Fruit fly (Drosophila melanogaster) whole organism, embryonic: ENCODE results near the gene Send1.

Source experiments
- Bdp1 ChIP-seq: fragments of 200-800 bp; sonication (Bioruptor generic); optimal IDR thresholded peaks from 3 replicates; lab custom pipeline; 2016; ENCODE audit warnings: missing biosample characterization, missing genetic modification characterization
- Blimp-1 ChIP-seq: fragments of 200-800 bp; sonication (Bioruptor generic); optimal IDR thresholded peaks from 3 replicates; lab custom pipeline; 2018; ENCODE audit warnings: missing biosample characterization, missing genetic modification characterization, mild to moderate bottlenecking, moderate library complexity, missing genetic modification reagents
- CG12071 ChIP-seq: fragments of 200-800 bp; sonication (Bioruptor generic); optimal IDR thresholded peaks from 3 replicates; lab custom pipeline; 2018; ENCODE audit warnings: missing biosample characterization, mild to moderate bottlenecking, missing genetic modification characterization
- CG12155 ChIP-seq: fragments of 200-800 bp; sonication (Bioruptor generic); optimal IDR thresholded peaks from 3 replicates; lab custom pipeline; 2016; ENCODE audit warnings: missing biosample characterization, missing genetic modification characterization
- CG15073 ChIP-seq: fragments of 200-800 bp; sonication (Bioruptor generic); optimal IDR thresholded peaks from 2 replicates; lab custom pipeline; 2016; ENCODE audit warnings: missing biosample characterization, missing genetic modification characterization
- CG17829 ChIP-seq: fragments of 200-800 bp; optimal IDR thresholded peaks from 2 replicates; lab custom pipeline; 2019; ENCODE audit warnings: missing biosample characterization, mild to moderate bottlenecking, missing genetic modification characterization, moderate library complexity
- CG18619 ChIP-seq: fragments of 200-800 bp; sonication (Bioruptor generic); optimal IDR thresholded peaks from 3 replicates; lab custom pipeline; 2017; ENCODE audit warnings: missing biosample characterization, mild to moderate bottlenecking, missing genetic modification characterization
- CG2120 ChIP-seq: fragments of 200-800 bp; sonication (Bioruptor generic); optimal IDR thresholded peaks from 3 replicates; lab custom pipeline; 2016; ENCODE audit warnings: missing biosample characterization, missing genetic modification characterization
- CG31388 ChIP-seq: fragments of 200-800 bp; sonication (Bioruptor generic); optimal IDR thresholded peaks from 2 replicates; lab custom pipeline; 2016; ENCODE audit warnings: missing biosample characterization, missing genetic modification characterization
- CG31441 ChIP-seq: fragments of 200-800 bp; sonication (Bioruptor generic); IDR thresholded peaks from 2 replicates; pipeline ENCODE4 v1.3.6; 2022; ENCODE audit warnings: missing biosample characterization, missing genetic modification characterization
- CG34422 ChIP-seq: fragments of 200-800 bp; sonication (Bioruptor generic); IDR thresholded peaks from 3 replicates; pipeline ENCODE4 v1.3.6; 2022; ENCODE audit warnings: missing biosample characterization, missing genetic modification characterization
- CG42726 ChIP-seq: fragments of 200-800 bp; sonication (Bioruptor generic); IDR thresholded peaks from 2 replicates; pipeline ENCODE4 v1.3.6; 2022; ENCODE audit warnings: missing biosample characterization, missing genetic modification characterization; ENCODE audit not compliant: partially characterized antibody
- CG4617 ChIP-seq: fragments of 200-800 bp; sonication (Bioruptor generic); optimal IDR thresholded peaks from 3 replicates; lab custom pipeline; 2016; ENCODE audit warnings: missing biosample characterization, missing genetic modification characterization, borderline replicate concordance
- CG9215 ChIP-seq: fragments of 200-800 bp; sonication (Bioruptor generic); IDR thresholded peaks from 2 replicates; pipeline ENCODE4 v1.3.6; 2022; ENCODE audit warnings: missing biosample characterization, missing genetic modification characterization
- Dll ChIP-seq: fragments of 200-800 bp; sonication (Bioruptor generic); IDR thresholded peaks from 4 replicates; pipeline ENCODE4 v1.3.6; 2022; ENCODE audit warnings: missing biosample characterization, missing genetic modification characterization; ENCODE audit not compliant: partially characterized antibody
- E2f2 ChIP-seq: fragments of 200-800 bp; sonication (Bioruptor generic); IDR thresholded peaks from 2 replicates; pipeline ENCODE4 v1.3.6; 2022; ENCODE audit warnings: missing biosample characterization, missing genetic modification characterization
- GATAe ChIP-seq: fragments of 200-800 bp; sonication (Bioruptor generic); conservative IDR thresholded peaks from 2 replicates; pipeline ENCODE4 v1.3.6; 2022; ENCODE audit warnings: missing biosample characterization, missing genetic modification characterization
- H15 ChIP-seq: fragments of 200-800 bp; sonication (Bioruptor generic); IDR thresholded peaks from 3 replicates; pipeline ENCODE4 v1.3.6; 2022; ENCODE audit warnings: missing biosample characterization, missing genetic modification characterization
- Mrtf ChIP-seq: fragments of 200-800 bp; sonication (Bioruptor generic); IDR thresholded peaks from 3 replicates; pipeline ENCODE4 v1.3.6; 2022; ENCODE audit warnings: missing biosample characterization, missing genetic modification characterization
- Oaz ChIP-seq: fragments of 200-800 bp; sonication (Bioruptor generic); IDR thresholded peaks from 2 replicates; pipeline ENCODE4 v1.3.6; 2022; ENCODE audit warnings: missing biosample characterization, missing genetic modification characterization
- PHDP ChIP-seq: fragments of 200-800 bp; sonication (Bioruptor generic); optimal IDR thresholded peaks from 3 replicates; lab custom pipeline; 2018; ENCODE audit warnings: missing biosample characterization, mild to moderate bottlenecking, missing genetic modification characterization, moderate library complexity
- Taf1 ChIP-seq: fragments of 200-800 bp; sonication (Bioruptor generic); IDR thresholded peaks from 2 replicates; pipeline ENCODE4 v1.3.6; 2022; ENCODE audit warnings: missing biosample characterization, missing genetic modification characterization
- cad ChIP-seq: fragments of >200 bp; optimal IDR thresholded peaks from 2 replicates; lab custom pipeline; 2017; ENCODE audit warnings: missing biosample characterization, missing genetic modification characterization
- cas ChIP-seq: fragments of 200-800 bp; sonication (Bioruptor generic); IDR thresholded peaks from 2 replicates; pipeline ENCODE4 v1.3.6; 2022; ENCODE audit warnings: missing biosample characterization, missing genetic modification characterization
- dmrt11E ChIP-seq: fragments of 200-800 bp; sonication (Bioruptor generic); optimal IDR thresholded peaks from 3 replicates; lab custom pipeline; 2018; ENCODE audit warnings: missing biosample characterization, mild to moderate bottlenecking, missing genetic modification characterization, moderate library complexity
- grn ChIP-seq: fragments of 200-800 bp; sonication (Bioruptor generic); optimal IDR thresholded peaks from 3 replicates; lab custom pipeline; 2017; ENCODE audit warnings: missing biosample characterization, missing genetic modification characterization
- kah ChIP-seq: fragments of 200-800 bp; sonication (Bioruptor generic); optimal IDR thresholded peaks from 2 replicates; lab custom pipeline; 2018; ENCODE audit warnings: missing biosample characterization, mild to moderate bottlenecking, missing genetic modification characterization
- mirr ChIP-seq: fragments of 200-800 bp; sonication (Bioruptor generic); optimal IDR thresholded peaks from 3 replicates; lab custom pipeline; 2018; ENCODE audit warnings: missing biosample characterization, mild to moderate bottlenecking, missing genetic modification characterization
- phol ChIP-seq: fragments of 200-800 bp; sonication (Bioruptor generic); optimal IDR thresholded peaks from 3 replicates; lab custom pipeline; 2018; ENCODE audit warnings: missing biosample characterization, mild to moderate bottlenecking, missing genetic modification characterization, moderate library complexity
- sd ChIP-seq: fragments of 200-800 bp; sonication (Bioruptor generic); optimal IDR thresholded peaks from 3 replicates; lab custom pipeline; 2018; ENCODE audit warnings: missing biosample characterization, mild to moderate bottlenecking, missing genetic modification characterization, moderate library complexity
- sens ChIP-seq: fragments of 200-800 bp; sonication (Bioruptor generic); peaks from one replicate; lab custom pipeline; 2016; ENCODE audit warnings: missing biosample characterization, missing genetic modification characterization
- wek ChIP-seq: fragments of 200-800 bp; sonication (Bioruptor generic); optimal IDR thresholded peaks from 3 replicates; lab custom pipeline; 2018; ENCODE audit warnings: missing biosample characterization, mild to moderate bottlenecking, missing genetic modification characterization, moderate library complexity
- zf30C ChIP-seq: fragments of 200-800 bp; sonication (Bioruptor generic); optimal IDR thresholded peaks from 3 replicates; lab custom pipeline; 2018; ENCODE audit warnings: missing biosample characterization, mild to moderate bottlenecking, missing genetic modification characterization

Gene Send1

dm6 chr2L:2284863-2285262, 30.0 kb upstream of the Send1 start, which contains the start of gene CG4271:
Gene CG4271, plus strand, starts transcription at chr2L:2285163.
- TF ChIP-seq CG31441 (GFP tag; lab: Robert Waterston, UW) = no peak

- no peak for TF ChIP-seq grn
- TF ChIP-seq mirr (GFP tag; lab: Kevin White, UChicago) = no peak
- no peak for TF ChIP-seq cas (GFP tag; lab: Robert Waterston, UW)
- TF ChIP-seq Bdp1 = no peak
- TF ChIP-seq Blimp-1 = no peak
- TF ChIP-seq dmrt11E (tag; lab: Kevin White, UChicago) = no peak
- TF ChIP-seq CG12155 (GFP tag; lab: Kevin White, UChicago) = no peak
- TF ChIP-seq H15 (GFP tag; lab: Robert Waterston, UW) = no peak
These were observed 14.2 kb upstream of the Send1 start, which contains the start of gene CG17242 for dm6 chr2L:2269040-2269439. Gene CG17242, minus strand, starts transcription at chr2L:2269140.

- TF ChIP-seq Oaz (no peak), phol (tag; lab: Kevin White, UChicago) (no peak), zf30C (GFP tag; lab: Kevin White, UChicago) (no peak), sens (GFP tag; lab: Kevin White, UChicago) (no peak), wek (GFP tag; lab: Kevin White, UChicago) (no peak), cad (no peak), sd (tag; lab: Kevin White, UChicago) (no peak), CG42726 (GFP tag; lab: Robert Waterston, UW) (no peak), CG12071 (GFP tag; lab: Kevin White, UChicago) (no peak), CG17829 (no peak)
These were observed 10.4 kb upstream of the Send1 start, which contains the start of gene CG34049 for dm6 chr2L:2265221-2265620. Gene CG34049, minus strand, starts transcription at chr2L:2265321.

- TF ChIP-seq E2f2 (GFP tag; lab: Robert Waterston, UW) (no peak), Taf1 (GFP tag; lab: Robert Waterston, UW) (no peak), Dll (GFP tag; lab: Robert Waterston, UW) (no peak), CG15073 (no peak), CG9215 (GFP tag; lab: Robert Waterston, UW) (no peak), GATAe (no peak), Oaz (no peak)
These were observed 8.3 kb upstream of the Send1 start, which contains the start of gene CG4270 for dm6 chr2L:2263142-2263541. Gene CG4270, plus strand, starts transcription at chr2L:2263442.

dm6 chr2L:2252745-2253144, 2.1 kb downstream of the Send1 start, which contains the start of gene CG17234:
Gene CG17234, plus strand, starts transcription at chr2L:2253045.
- TF ChIP-seq E2f2 (GFP tag; lab: Robert Waterston, UW) (no peak), CG4617 (GFP tag; lab: Kevin White, UChicago) (no peak), kah (GFP tag; lab: Kevin White, UChicago) (no peak), CG18619 (GFP tag; lab: Kevin White, UChicago) (no peak), Mrtf (no peak), CG31388 (GFP tag; lab: Kevin White, UChicago) (no peak), CG2120 (GFP tag; lab: Kevin White, UChicago) (no peak), PHDP (tag; lab: Kevin White, UChicago) (no peak), CG34422 (GFP tag; lab: Robert Waterston, UW) (no peak)
